Worm (Caenorhabditis elegans) whole organism, L4 larva: ENCODE results near the gene inx-7.

Experiments
- F26F4.8 ChIP-seq: fragments of 200-800 bp; sonication (Bioruptor generic); conservative IDR thresholded peaks from 2 replicates; pipeline ENCODE4 v1.3.6; 2022; ENCODE audit warnings: missing genetic modification characterization, missing compliant biosample characterization
- F37D6.2 ChIP-seq: sonication (generic microtip); optimal IDR thresholded peaks from 2 replicates; lab custom pipeline; 2016; ENCODE audit warnings: mild to moderate bottlenecking, missing genetic modification characterization, missing compliant biosample characterization
- F44E2.7 ChIP-seq: fragments of 200-800 bp; sonication (Bioruptor generic); IDR thresholded peaks from 2 replicates; pipeline ENCODE4 v2.1.2; 2022; ENCODE audit warnings: missing genetic modification characterization, missing compliant biosample characterization
- T20F7.1 ChIP-seq: fragments of 200-800 bp; sonication (Bioruptor generic); optimal IDR thresholded peaks from 2 replicates; lab custom pipeline; 2018; ENCODE audit warnings: mild to moderate bottlenecking, missing genetic modification characterization, missing compliant biosample characterization
- Y105C5A.15 ChIP-seq: fragments of 200-800 bp; sonication (Bioruptor generic); IDR thresholded peaks from 2 replicates; pipeline ENCODE4 v1.3.6; 2022; ENCODE audit warnings: missing genetic modification characterization, missing compliant biosample characterization
- Y5F2A.4 ChIP-seq: fragments of 200-800 bp; sonication (Bioruptor generic); optimal IDR thresholded peaks from 2 replicates; lab custom pipeline; 2018; ENCODE audit warnings: mild to moderate bottlenecking, missing genetic modification characterization, missing compliant biosample characterization
- ZK337.2 ChIP-seq: fragments of 200-800 bp; sonication (Bioruptor generic); IDR thresholded peaks from 2 replicates; pipeline ENCODE4 v1.3.6; 2022; ENCODE audit warnings: missing genetic modification reagents, missing genetic modification characterization, missing compliant biosample characterization
- aha-1 ChIP-seq: fragments of 150-350 bp; peaks from one replicate; lab custom pipeline; 2014; ENCODE audit warnings: missing biosample characterization, missing genetic modification characterization
- aly-2 ChIP-seq: sonication (generic microtip); optimal IDR thresholded peaks from 2 replicates; lab custom pipeline; 2018; ENCODE audit warnings: missing biosample characterization, missing genetic modification characterization
- ceh-28 ChIP-seq: fragments of 150-350 bp; optimal IDR thresholded peaks from 2 replicates; lab custom pipeline; 2014; ENCODE audit warnings: missing biosample characterization, missing genetic modification reagents, missing genetic modification characterization
- ctbp-1 ChIP-seq: fragments of 200-800 bp; sonication (Bioruptor generic); IDR thresholded peaks from 2 replicates; pipeline ENCODE4 v1.3.6; 2022; ENCODE audit warnings: missing genetic modification reagents, missing genetic modification characterization, missing compliant biosample characterization
- daf-12 ChIP-seq: fragments of 150-350 bp; optimal IDR thresholded peaks from 2 replicates; lab custom pipeline; 2014; ENCODE audit warnings: missing biosample characterization, missing genetic modification reagents, missing genetic modification characterization
- daf-16 ChIP-seq, 3 experiments: sonication (generic microtip); optimal IDR thresholded peaks; 2 replicates each; lab custom pipeline; 2016 to 2017; ENCODE audit warnings: missing genetic modification characterization in 3 of 3, missing genetic modification reagents in 3 of 3, mild to moderate bottlenecking in 2 of 3, missing compliant biosample characterization in 2 of 3, missing biosample characterization in 1 of 3, moderate library complexity in 1 of 3
- daf-8 ChIP-seq: fragments of 200-800 bp; sonication (Bioruptor generic); IDR thresholded peaks from 2 replicates; pipeline ENCODE4 v1.3.6; 2022; ENCODE audit warnings: missing genetic modification characterization, missing compliant biosample characterization
- dmd-6 ChIP-seq: fragments of 200-800 bp; sonication (Bioruptor generic); IDR thresholded peaks from 2 replicates; pipeline ENCODE4 v1.3.6; 2022; ENCODE audit warnings: missing genetic modification reagents, missing genetic modification characterization, missing compliant biosample characterization
- dmd-8 ChIP-seq: fragments of 200-800 bp; sonication (Bioruptor generic); IDR thresholded peaks from 2 replicates; pipeline ENCODE4 v1.3.6; 2022; ENCODE audit warnings: missing genetic modification characterization, missing compliant biosample characterization
- egl-27 ChIP-seq: sonication (generic microtip); optimal IDR thresholded peaks from 3 replicates; lab custom pipeline; 2017; ENCODE audit warnings: missing biosample characterization, missing genetic modification reagents, missing genetic modification characterization
- fkh-10 ChIP-seq: fragments of 150-350 bp; optimal IDR thresholded peaks from 2 replicates; lab custom pipeline; 2014; ENCODE audit warnings: missing biosample characterization, missing genetic modification reagents, missing genetic modification characterization
- hif-1 ChIP-seq, 2 experiments: sonication (generic microtip); optimal IDR thresholded peaks; 2 replicates each; lab custom pipeline; 2016 to 2017; ENCODE audit warnings: missing compliant biosample characterization in 2 of 2, missing genetic modification characterization in 2 of 2, missing genetic modification reagents in 2 of 2, missing genotype in 2 of 2, mild to moderate bottlenecking in 1 of 2
- hlh-11 ChIP-seq: fragments of 200-800 bp; sonication (Bioruptor generic); optimal IDR thresholded peaks from 2 replicates; lab custom pipeline; 2018; ENCODE audit warnings: mild to moderate bottlenecking, missing genetic modification characterization, missing compliant biosample characterization
- lim-7 ChIP-seq: fragments of 200-800 bp; sonication (Bioruptor generic); IDR thresholded peaks from 2 replicates; pipeline ENCODE4 v1.3.6; 2022; ENCODE audit warnings: missing genetic modification characterization, missing compliant biosample characterization
- lin-38 ChIP-seq: fragments of 200-800 bp; sonication (Bioruptor generic); IDR thresholded peaks from 2 replicates; pipeline ENCODE4 v1.3.6; 2022; ENCODE audit warnings: missing genetic modification reagents, missing genetic modification characterization, missing compliant biosample characterization
- mdl-1 ChIP-seq, 2 experiments: fragments of 150-350 bp in 1 of 2; sonication (generic microtip) in 1 of 2; optimal IDR thresholded peaks; 2 replicates each; lab custom pipeline; 2014 to 2017; ENCODE audit warnings: missing biosample characterization in 2 of 2, missing genetic modification characterization in 2 of 2
- mep-1 ChIP-seq: fragments of 150-350 bp; sonication (generic microtip); optimal IDR thresholded peaks from 3 replicates; lab custom pipeline; 2014; ENCODE audit warnings: missing biosample characterization, missing genetic modification characterization
- mxl-2 ChIP-seq: fragments of 200-800 bp; sonication (Bioruptor generic); conservative IDR thresholded peaks from 2 replicates; pipeline ENCODE4 v1.3.6; 2022; ENCODE audit warnings: missing genetic modification reagents, missing genetic modification characterization, missing compliant biosample characterization
- nhr-111 ChIP-seq: fragments of 200-800 bp; sonication (Bioruptor generic); optimal IDR thresholded peaks from 2 replicates; lab custom pipeline; 2018; ENCODE audit warnings: mild to moderate bottlenecking, missing genetic modification characterization, missing compliant biosample characterization
- nhr-237 ChIP-seq: sonication (generic microtip); optimal IDR thresholded peaks from 2 replicates; lab custom pipeline; 2017; ENCODE audit warnings: missing biosample characterization, missing genetic modification characterization
- nhr-42 ChIP-seq: fragments of 200-800 bp; sonication (Bioruptor generic); IDR thresholded peaks from 2 replicates; pipeline ENCODE4 v1.3.6; 2022; ENCODE audit warnings: missing genetic modification characterization, missing compliant biosample characterization
- rbr-2 ChIP-seq: sonication (generic microtip); optimal IDR thresholded peaks from 2 replicates; lab custom pipeline; 2016; ENCODE audit warnings: missing genotype, missing genetic modification characterization, missing compliant biosample characterization
- set-16 ChIP-seq: fragments of 200-800 bp; sonication (Bioruptor generic); IDR thresholded peaks from 2 replicates; pipeline ENCODE4 v1.3.6; 2022; ENCODE audit warnings: missing genetic modification reagents, missing genetic modification characterization, missing compliant biosample characterization
- spr-1 ChIP-seq: sonication (generic microtip); optimal IDR thresholded peaks from 2 replicates; lab custom pipeline; 2016; ENCODE audit warnings: mild to moderate bottlenecking, missing genetic modification characterization, missing compliant biosample characterization
- unc-39 ChIP-seq: sonication (generic microtip); optimal IDR thresholded peaks from 2 replicates; lab custom pipeline; 2017; ENCODE audit warnings: missing biosample characterization, missing genetic modification characterization
- unc-62 ChIP-seq, 3 experiments: fragments of 150-350 bp in 1 of 3; sonication (generic microtip); optimal IDR thresholded peaks in 2 of 3; peaks in 1 of 3; 1 replicate in 1 of 3; 2 replicates in 2 of 3; lab custom pipeline; 2014 to 2017; ENCODE audit warnings: missing biosample characterization in 3 of 3, missing genetic modification characterization in 3 of 3, missing genetic modification reagents in 3 of 3, missing genotype in 1 of 3
- zfp-3 ChIP-seq: fragments of 200-800 bp; sonication (Bioruptor generic); conservative IDR thresholded peaks from 2 replicates; pipeline ENCODE4 v1.3.6; 2022; ENCODE audit warnings: missing genetic modification reagents, missing genetic modification characterization, missing compliant biosample characterization
- ztf-11 ChIP-seq: fragments of 150-350 bp; optimal IDR thresholded peaks from 2 replicates; lab custom pipeline; 2014; ENCODE audit warnings: missing biosample characterization, missing genetic modification characterization

The inx-7 gene

ce11 chrIV:5985823-5986222 is 39.4 kb upstream of the inx-7 start:
- no peak for TF ChIP-seq unc-39 (tag; lab: Kevin White, UChicago)
- TF ChIP-seq unc-62 (GFP tag; optimal IDR thresholded peaks at IDR 0.05 in 1 of 2; lab: Kevin White, UChicago) = no peak
- TF ChIP-seq unc-62 (tag; optimal IDR thresholded peaks at IDR 0.05; lab: Kevin White, UChicago) = no peak
- no peak for TF ChIP-seq ztf-11 (tag; lab: Kevin White, UChicago)
- TF ChIP-seq zfp-3 = no peak
- TF ChIP-seq set-16 (GFP tag; lab: Robert Waterston, UW) = peak; percentile 79
- no peak for TF ChIP-seq F37D6.2 (tag; lab: Kevin White, UChicago)
- TF ChIP-seq fkh-10 (GFP tag; lab: Kevin White, UChicago) = no peak
- TF ChIP-seq spr-1 (tag; lab: Kevin White, UChicago) = no peak

ce11 chrIV:5985422-5985821 is 39.0 kb upstream of the inx-7 start:
- no peak for TF ChIP-seq ceh-28 (tag; lab: Kevin White, UChicago)
- TF ChIP-seq daf-16 (GFP tag; optimal IDR thresholded peaks at IDR 0.05; lab: Kevin White, UChicago) = peak in 1 of 2 experiments; percentile 52
- TF ChIP-seq daf-16 (tag; optimal IDR thresholded peaks at IDR 0.05; lab: Kevin White, UChicago) = no peak
- no peak for TF ChIP-seq mxl-2
- no peak for TF ChIP-seq ZK337.2 (GFP tag; lab: Robert Waterston, UW)
- TF ChIP-seq lim-7 (GFP tag; lab: Robert Waterston, UW) = no peak
- peak; percentile 86 for TF ChIP-seq aha-1 (tag; lab: Kevin White, UChicago)
- TF ChIP-seq aly-2 (tag; lab: Kevin White, UChicago) = peak; percentile 68
- no peak for TF ChIP-seq rbr-2 (tag; lab: Kevin White, UChicago)
- TF ChIP-seq nhr-237 (tag; lab: Kevin White, UChicago) = no peak
- TF ChIP-seq egl-27 (tag; lab: Kevin White, UChicago) = no peak
- no peak for TF ChIP-seq dmd-8 (GFP tag; lab: Robert Waterston, UW)
- TF ChIP-seq, all 104 proteins: peak for 3

ce11 chrIV:5983191-5983590 is 36.8 kb upstream of the inx-7 start:
- TF ChIP-seq lim-7 (GFP tag; lab: Robert Waterston, UW) = no peak
- TF ChIP-seq aha-1 (tag; lab: Kevin White, UChicago) = peak; percentile 59

DNA sequence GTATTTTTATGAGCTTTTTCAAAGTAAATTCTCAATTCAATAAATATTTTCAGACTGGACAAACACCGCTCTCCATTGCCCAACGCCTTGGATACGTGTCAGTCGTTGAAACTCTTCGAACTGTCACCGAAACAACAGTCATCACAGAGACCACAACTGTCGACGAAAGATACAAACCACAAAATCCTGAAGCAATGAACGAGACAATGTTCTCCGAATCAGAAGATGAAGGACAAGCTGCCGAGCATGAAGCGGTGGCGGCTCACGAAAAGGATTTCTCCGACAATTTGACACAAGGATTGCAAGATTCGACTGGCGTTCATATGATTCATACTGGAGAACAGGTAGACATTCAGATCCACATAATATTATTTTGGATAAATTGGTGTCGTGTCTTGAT is 33.4 kb upstream of the inx-7 start:
- TF ChIP-seq hif-1 (tag; optimal IDR thresholded peaks at IDR 0.05; lab: Kevin White, UChicago) = no peak
- no peak for TF ChIP-seq unc-39 (tag; lab: Kevin White, UChicago)
- no peak for TF ChIP-seq nhr-111 (GFP tag; lab: Kevin White, UChicago)
- TF ChIP-seq mdl-1 (tag; optimal IDR thresholded peaks at IDR 0.05; lab: Kevin White, UChicago) = no peak
- TF ChIP-seq daf-8 (GFP tag; lab: Robert Waterston, UW) = no peak
- no peak for TF ChIP-seq dmd-6
- no peak for TF ChIP-seq hlh-11 (tag; lab: Kevin White, UChicago)
- no peak for TF ChIP-seq T20F7.1
- no peak for TF ChIP-seq F26F4.8
- no peak for TF ChIP-seq lin-38
- TF ChIP-seq Y5F2A.4 (GFP tag; lab: Kevin White, UChicago) = no peak
- no peak for TF ChIP-seq Y105C5A.15
- no peak for TF ChIP-seq fkh-10 (GFP tag; lab: Kevin White, UChicago)
- TF ChIP-seq daf-12 = no peak
- no peak for TF ChIP-seq ztf-11 (tag; lab: Kevin White, UChicago)
- TF ChIP-seq unc-62 (GFP tag; optimal IDR thresholded peaks at IDR 0.05 in 1 of 2; lab: Kevin White, UChicago) = no peak
- TF ChIP-seq unc-62 (tag; optimal IDR thresholded peaks at IDR 0.05; lab: Kevin White, UChicago) = no peak
- TF ChIP-seq, all 104 proteins: peak for 0

DNA sequence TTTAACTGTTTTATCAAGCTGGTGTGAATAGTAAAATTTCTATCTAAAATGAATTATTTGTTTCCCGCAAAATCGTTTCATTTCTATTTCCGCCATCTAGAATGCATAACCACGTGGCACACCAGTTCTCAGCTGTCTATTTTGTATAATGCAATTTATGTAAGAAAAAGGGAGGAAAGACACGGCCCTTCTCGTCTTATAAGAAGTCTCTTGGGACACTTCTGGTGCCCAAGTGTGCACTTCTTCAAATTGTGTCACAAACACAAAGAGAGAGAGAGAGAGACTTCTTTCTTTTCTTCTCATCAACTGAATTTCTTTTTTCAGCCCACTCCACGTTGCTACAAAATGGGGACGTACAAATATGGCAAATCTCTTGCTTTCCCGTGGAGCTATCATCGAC is 30.8 kb upstream of the inx-7 start:
- no peak for TF ChIP-seq nhr-42 (GFP tag; lab: Robert Waterston, UW)
- TF ChIP-seq mep-1 (tag; lab: Kevin White, UChicago) = peak; percentile 2
- no peak for TF ChIP-seq unc-62 (GFP tag; optimal IDR thresholded peaks at IDR 0.05 in 1 of 2; lab: Kevin White, UChicago)
- TF ChIP-seq unc-62 (tag; optimal IDR thresholded peaks at IDR 0.05; lab: Kevin White, UChicago) = no peak
- TF ChIP-seq mdl-1 (tag; optimal IDR thresholded peaks at IDR 0.05; lab: Kevin White, UChicago) = peak in 1 of 2 experiments; percentile 12
- TF ChIP-seq F44E2.7 = no peak
- TF ChIP-seq ctbp-1 (GFP tag; lab: Robert Waterston, UW) = 0 out of 2 replicates have a peak, but pooled peaks have one; percentile 33
- TF ChIP-seq, all 104 proteins: peak for 3
